Fruit fly (Drosophila melanogaster): ENCODE results near the gene Glyp.

Gene Glyp

DNA sequence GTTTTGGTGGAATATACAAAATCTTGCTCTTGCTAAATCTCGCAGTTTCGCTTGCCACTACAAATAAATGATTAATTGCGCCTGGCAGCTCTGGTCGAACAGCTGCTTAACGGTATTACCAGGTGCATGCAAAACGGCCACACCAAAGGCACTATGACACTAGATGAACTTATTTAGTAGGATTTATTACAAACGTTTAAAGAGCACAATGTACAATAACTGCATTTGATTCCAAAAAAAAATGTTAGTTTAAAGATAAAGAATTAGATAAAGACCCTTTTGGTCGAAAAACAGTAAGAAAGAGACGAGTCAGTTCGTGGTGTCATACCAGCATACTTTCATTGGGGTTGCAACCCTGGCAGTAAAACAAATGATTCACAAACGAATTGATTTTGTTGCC is 16.6 kb downstream of the Glyp start, which contains the start of the genes CG11723 and Tbcd (continued):
- TF ChIP-seq lola (GFP tag; optimal IDR thresholded peaks at IDR 0.05), result peak in 1 of 3 experiments; percentile 85
- no peak; the same call in none of the 2 replicates for TF ChIP-seq Bgb (GFP tag; IDR thresholded peaks at IDR 0.05; ENCODE audit: partially characterized antibody)
- peak; percentile 92 for TF ChIP-seq CG12659 (GFP tag; optimal IDR thresholded peaks at IDR 0.05)
- TF ChIP-seq CG32532 (GFP tag; IDR thresholded peaks at IDR 0.05), result peak; percentile 93
- peak; percentile 73 for TF ChIP-seq repo (GFP tag; optimal IDR thresholded peaks at IDR 0.05)
- peak; percentile 42; the same call in 1 of the 3 replicates for TF ChIP-seq CG6791 (GFP tag; IDR thresholded peaks at IDR 0.05; ENCODE audit: partially characterized antibody)
- no peak for TF ChIP-seq CG7963 (GFP tag; IDR thresholded peaks at IDR 0.05; ENCODE audit: partially characterized antibody)
- no peak for TF ChIP-seq lbe (GFP tag; optimal IDR thresholded peaks at IDR 0.05)
- TF ChIP-seq Bdp1 (GFP tag; optimal IDR thresholded peaks at IDR 0.05), result peak; percentile 84
- TF ChIP-seq chif (GFP tag; optimal IDR thresholded peaks at IDR 0.05), result peak; percentile 62 to 89
- peak; percentile 87 for TF ChIP-seq CG14014 (GFP tag; IDR thresholded peaks at IDR 0.05)
- TF ChIP-seq CG10147 (GFP tag; optimal IDR thresholded peaks at IDR 0.05), result no peak
- peak; percentile 56 for TF ChIP-seq CG6765 (GFP tag; optimal IDR thresholded peaks at IDR 0.05)
- peak; percentile 91 for TF ChIP-seq CG7372 (GFP tag; IDR thresholded peaks at IDR 0.05)
- peak; percentile 75 for TF ChIP-seq Hr3 (GFP tag; optimal IDR thresholded peaks at IDR 0.05)
- TF ChIP-seq odd (GFP tag; optimal IDR thresholded peaks at IDR 0.05), result no peak
- peak; percentile 86 for TF ChIP-seq Oaz (GFP tag; IDR thresholded peaks at IDR 0.05)
- peak; percentile 84 for TF ChIP-seq CG33213 (GFP tag; optimal IDR thresholded peaks at IDR 0.05)
- TF ChIP-seq Mes4 (GFP tag; optimal IDR thresholded peaks at IDR 0.05), result peak; percentile 79
- peak; percentile 89 for TF ChIP-seq CG7786 (GFP tag; optimal IDR thresholded peaks at IDR 0.05)
- TF ChIP-seq CG12219 (GFP tag; optimal IDR thresholded peaks at IDR 0.05), result peak; percentile 80
- TF ChIP-seq dmrt99B (tag; optimal IDR thresholded peaks at IDR 0.05), result no peak
- peak; percentile 98 for TF ChIP-seq stwl (tag; optimal IDR thresholded peaks at IDR 0.05)
- peak; percentile 82 for TF ChIP-seq CG10267 (tag; optimal IDR thresholded peaks at IDR 0.05)
- TF ChIP-seq B-H2 (GFP tag; optimal IDR thresholded peaks at IDR 0.05), result no peak
- peak; percentile 88 for TF ChIP-seq CG3726 (GFP tag; IDR thresholded peaks at IDR 0.05)
- TF ChIP-seq Ets65A (GFP tag), result peak; percentile 97

DNA sequence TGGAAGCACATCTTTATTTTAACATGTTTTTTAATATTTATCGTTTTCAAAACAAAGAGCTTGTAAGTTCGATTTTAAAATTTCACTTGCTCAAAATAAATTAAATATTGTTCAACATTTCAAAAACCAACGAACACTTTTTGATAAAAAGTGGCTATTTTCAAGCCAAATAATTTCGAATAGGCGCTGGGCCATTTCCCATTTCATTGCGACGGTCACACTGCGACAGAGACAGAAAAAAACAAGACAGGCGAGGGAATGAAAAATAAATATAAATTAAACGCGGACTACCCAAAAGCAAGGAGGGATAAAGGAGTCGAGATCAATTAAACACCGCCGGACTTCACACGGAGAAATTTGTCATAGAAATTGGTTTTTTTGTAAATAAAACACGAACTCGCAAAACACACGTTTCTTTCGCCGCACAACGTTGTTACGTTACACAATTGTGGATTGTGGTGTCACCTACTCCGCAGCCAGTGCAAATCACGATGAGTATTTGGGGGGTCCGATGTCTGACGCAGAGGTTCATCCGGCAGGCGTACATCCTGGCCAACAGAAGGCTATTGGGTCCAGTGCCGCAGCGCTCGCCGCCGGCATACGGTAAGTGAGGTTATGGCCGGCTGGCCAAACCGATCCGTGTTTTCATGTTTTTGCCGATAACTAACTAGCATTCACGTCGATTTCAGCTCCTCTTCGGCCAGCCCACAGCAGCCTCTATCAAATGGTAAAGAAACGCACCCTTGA is 21.1 kb downstream of the Glyp start, which contains the start of gene AIF:
Gene AIF (plus strand): TSS at position 211 of the 747 bp plus-strand sequence.
- TF ChIP-seq Sry-β (GFP tag; optimal IDR thresholded peaks at IDR 0.05), result peak; percentile 93
- TF ChIP-seq fd96Cb (tag; optimal IDR thresholded peaks at IDR 0.05), result no peak
- TF ChIP-seq trem (tag; optimal IDR thresholded peaks at IDR 0.05), result peak; percentile 54
- peak; percentile 80 for TF ChIP-seq gfzf (GFP tag; optimal IDR thresholded peaks at IDR 0.05)
- TF ChIP-seq CG14710 (tag; optimal IDR thresholded peaks at IDR 0.05), result peak; percentile 51
- 0 out of 2 replicates have a peak, but pooled peaks have one; percentile 9 for TF ChIP-seq nerfin-2 (GFP tag; IDR thresholded peaks at IDR 0.05; ENCODE audit: partially characterized antibody)
- peak; percentile 93 for TF ChIP-seq Myb (GFP tag; optimal IDR thresholded peaks at IDR 0.05)
- TF ChIP-seq CG1602 (GFP tag; optimal IDR thresholded peaks at IDR 0.05), result no peak
- peak; percentile 68 for TF ChIP-seq CG9797 (GFP tag; optimal IDR thresholded peaks at IDR 0.05)
- peak; percentile 67 for TF ChIP-seq Sin3A (optimal IDR thresholded peaks at IDR 0.05)
- peak; percentile 93 for TF ChIP-seq CG34422 (GFP tag; IDR thresholded peaks at IDR 0.05)
- no peak for TF ChIP-seq Bdp1 (GFP tag; optimal IDR thresholded peaks at IDR 0.05)
- TF ChIP-seq stwl (tag; optimal IDR thresholded peaks at IDR 0.05), result peak; percentile 32
- 0 out of 2 replicates have a peak, but pooled peaks have one; percentile 36 for TF ChIP-seq vvl (GFP tag; IDR thresholded peaks at IDR 0.05)
- TF ChIP-seq CG2120 (GFP tag; optimal IDR thresholded peaks at IDR 0.05), result peak; percentile 44
- TF ChIP-seq CG12391 (tag; optimal IDR thresholded peaks at IDR 0.05), result peak; percentile 37
- TF ChIP-seq bigmax (GFP tag; optimal IDR thresholded peaks at IDR 0.05), result peak; percentile 94
- peak; percentile 61 for TF ChIP-seq E2f2 (GFP tag; IDR thresholded peaks at IDR 0.05)
- TF ChIP-seq CG14441 (GFP tag; IDR thresholded peaks at IDR 0.05), result no peak
- TF ChIP-seq Atf6 (GFP tag; IDR thresholded peaks at IDR 0.05), result 0 out of 2 replicates have a peak, but pooled peaks have one; percentile 38
- TF ChIP-seq CG4617 (GFP tag; optimal IDR thresholded peaks at IDR 0.05; ENCODE audit: borderline replicate concordance), result peak; percentile 40
- TF ChIP-seq CG10267 (tag; optimal IDR thresholded peaks at IDR 0.05), result peak; percentile 18
- peak; percentile 7 for TF ChIP-seq Sry-δ (GFP tag; optimal IDR thresholded peaks at IDR 0.05)
- TF ChIP-seq BEAF-32 (GFP tag; optimal IDR thresholded peaks at IDR 0.05), result peak; percentile 19
